Comparison of ENCODE assay signal across 1 fruit fly cellular context in the genomic region with DNA sequence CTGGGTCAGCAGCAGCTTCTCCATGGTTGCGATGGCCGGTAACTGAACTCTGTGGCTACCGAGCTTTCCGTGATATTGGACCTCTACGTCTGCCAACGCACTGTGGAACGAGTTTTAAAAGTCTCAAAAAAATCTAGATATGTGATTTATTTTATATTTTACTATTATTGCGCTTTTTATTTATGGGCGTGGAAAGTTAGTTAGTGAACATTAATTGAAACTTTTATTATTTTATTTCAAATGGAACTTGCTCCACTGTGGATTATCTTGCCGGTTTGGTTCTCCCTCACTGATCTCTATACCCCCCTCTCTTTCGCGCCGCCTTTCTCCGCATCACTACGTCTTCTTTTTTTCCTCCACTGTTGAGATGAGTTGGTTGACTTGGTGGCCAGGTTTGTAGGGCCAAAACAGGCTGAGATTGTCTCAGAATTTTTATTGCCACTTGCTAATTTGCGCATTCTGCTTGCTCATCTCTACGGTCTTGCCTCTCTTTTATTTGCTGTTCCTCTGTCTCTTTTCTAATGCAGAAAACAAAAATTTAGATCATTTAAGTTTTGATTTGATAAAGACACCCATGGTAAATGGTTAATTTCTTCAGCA.
A peak's percentile ranks its signal among the peaks of the same experiment; 100 is the strongest.
TF ChIP-seq lines count a peak whose summit lies in the region.

A gene (minus strand): TSS at position 54 of the 600 bp plus-strand sequence.

TF ChIP-seq in whole organism, embryonic, 481 proteins besides CTCF, POLR2A, EP300 and RAD21 (continued from another document and continues in another):
- TF ChIP-seq CG14965 (GFP tag; optimal IDR thresholded peaks at IDR 0.05; lab: Kevin White, UChicago; ENCODE audit: borderline replicate concordance) (no peak), Pdp1 (GFP tag; optimal IDR thresholded peaks at IDR 0.05; lab: Kevin White, UChicago) (peak; percentile 50 to 52), CG11696 (GFP tag; IDR thresholded peaks at IDR 0.05; lab: Robert Waterston, UW) (peak; percentile 60; the same call in 1 of the 2 replicates), shn (GFP tag; optimal IDR thresholded peaks at IDR 0.05; lab: Kevin White, UChicago) (no peak), CG6254 (GFP tag; optimal IDR thresholded peaks at IDR 0.05; lab: Kevin White, UChicago) (peak; percentile 85), Sry-β (GFP tag; optimal IDR thresholded peaks at IDR 0.05; lab: Kevin White, UChicago) (peak; percentile 3), salm (tag; optimal IDR thresholded peaks at IDR 0.05; lab: Kevin White, UChicago) (peak; percentile 62), Drgx (GFP tag; IDR thresholded peaks at IDR 0.05; lab: Robert Waterston, UW) (peak; percentile 82), MTF-1 (GFP tag; optimal IDR thresholded peaks at IDR 0.05; lab: Kevin White, UChicago; ENCODE audit: borderline replicate concordance) (peak; percentile 50), Optix (GFP tag; IDR thresholded peaks at IDR 0.05; lab: Robert Waterston, UW) (peak; percentile 59; the same call in 2 of the 3 replicates), CG10147 (GFP tag; optimal IDR thresholded peaks at IDR 0.05; lab: Kevin White, UChicago) (peak; percentile 61), toy (GFP tag; IDR thresholded peaks at IDR 0.05; lab: Robert Waterston, UW) (0 out of 2 replicates have a peak, but pooled peaks have one; percentile 21), CG10979 (tag; optimal IDR thresholded peaks at IDR 0.05; lab: Kevin White, UChicago) (peak; percentile 85), CG7357 (GFP tag; IDR thresholded peaks at IDR 0.05; lab: Robert Waterston, UW) (peak; percentile 53; the same call in 2 of the 3 replicates), corto (GFP tag; optimal IDR thresholded peaks at IDR 0.05; lab: Kevin White, UChicago) (peak; percentile 34), CG10321 (GFP tag; IDR thresholded peaks at IDR 0.05; lab: Robert Waterston, UW) (no peak), CG10431 (GFP tag; optimal IDR thresholded peaks at IDR 0.05; lab: Kevin White, UChicago) (peak; percentile 68), grn (GFP tag; optimal IDR thresholded peaks at IDR 0.05; lab: Kevin White, UChicago) (no peak), lmd (GFP tag; IDR thresholded peaks at IDR 0.05; lab: Robert Waterston, UW) (peak; percentile 57), H15 (GFP tag; IDR thresholded peaks at IDR 0.05; lab: Robert Waterston, UW) (peak; percentile 59; the same call in 1 of the 3 replicates), row (GFP tag; IDR thresholded peaks at IDR 0.05; lab: Robert Waterston, UW) (peak; percentile 75), CG10654 (GFP tag; optimal IDR thresholded peaks at IDR 0.05; lab: Kevin White, UChicago) (peak; percentile 40), amos (GFP tag; IDR thresholded peaks at IDR 0.05; lab: Robert Waterston, UW; ENCODE audit: partially characterized antibody) (no peak), gce (GFP tag; IDR thresholded peaks at IDR 0.05; lab: Robert Waterston, UW) (peak; percentile 67; the same call in 2 of the 3 replicates), fu2 (GFP tag; optimal IDR thresholded peaks at IDR 0.05; lab: Kevin White, UChicago) (no peak), HHEX (GFP tag; optimal IDR thresholded peaks at IDR 0.05; lab: Kevin White, UChicago) (peak; percentile 54), kah (GFP tag; optimal IDR thresholded peaks at IDR 0.05; lab: Kevin White, UChicago) (peak; percentile 10), Sox100B (GFP tag; optimal IDR thresholded peaks at IDR 0.05; lab: Kevin White, UChicago) (peak; percentile 42), tap (tag; optimal IDR thresholded peaks at IDR 0.05; lab: Kevin White, UChicago) (peak; percentile 73), tup (GFP tag; optimal IDR thresholded peaks at IDR 0.05; lab: Kevin White, UChicago) (no peak), CG3281 (GFP tag; optimal IDR thresholded peaks at IDR 0.05; lab: Kevin White, UChicago) (peak; percentile 58), CG13287 (GFP tag; IDR thresholded peaks at IDR 0.05; lab: Robert Waterston, UW; ENCODE audit: partially characterized antibody) (no peak), CG16815 (GFP tag; optimal IDR thresholded peaks at IDR 0.05; lab: Kevin White, UChicago) (peak; percentile 50), nmo (GFP tag; optimal IDR thresholded peaks at IDR 0.05; lab: Kevin White, UChicago) (peak; percentile 79), cato (GFP tag; optimal IDR thresholded peaks at IDR 0.05; lab: Kevin White, UChicago; ENCODE audit: borderline replicate concordance) (no peak), sima (GFP tag; optimal IDR thresholded peaks at IDR 0.05; lab: Kevin White, UChicago) (no peak), ara (GFP tag; IDR thresholded peaks at IDR 0.05; lab: Robert Waterston, UW) (peak; percentile 75), bowl (GFP tag; IDR thresholded peaks at IDR 0.05; lab: Robert Waterston, UW) (peak; percentile 33; the same call in 1 of the 2 replicates), fd3F (GFP tag; optimal IDR thresholded peaks at IDR 0.05; lab: Kevin White, UChicago) (peak; percentile 16), CG15073 (GFP tag; optimal IDR thresholded peaks at IDR 0.05; lab: Kevin White, UChicago) (no peak), cwo (GFP tag; optimal IDR thresholded peaks at IDR 0.05; lab: Kevin White, UChicago) (peak; percentile 42), Mrtf (GFP tag; IDR thresholded peaks at IDR 0.05; lab: Robert Waterston, UW) (0 out of 3 replicates have a peak, but pooled peaks have one; percentile 57), tgo (GFP tag; IDR thresholded peaks at IDR 0.05; lab: Robert Waterston, UW) (peak; percentile 59), CG1233 (GFP tag; optimal IDR thresholded peaks at IDR 0.05; lab: Kevin White, UChicago) (peak; percentile 65), Dip2 (GFP tag; IDR thresholded peaks at IDR 0.05; lab: Robert Waterston, UW) (no peak), Nf-YA (GFP tag; IDR thresholded peaks at IDR 0.05; lab: Robert Waterston, UW) (peak; percentile 67; the same call in 1 of the 2 replicates), tna (GFP tag; IDR thresholded peaks at IDR 0.05; lab: Robert Waterston, UW; ENCODE audit: partially characterized antibody) (no peak), ken (GFP tag; IDR thresholded peaks at IDR 0.05; lab: Robert Waterston, UW) (peak; percentile 69; the same call in 1 of the 3 replicates), CG6654 (GFP tag; optimal IDR thresholded peaks at IDR 0.05; lab: Kevin White, UChicago) (peak; percentile 50), CG14014 (GFP tag; IDR thresholded peaks at IDR 0.05; lab: Robert Waterston, UW) (peak; percentile 70), CG1832 (GFP tag; optimal IDR thresholded peaks at IDR 0.05; lab: Kevin White, UChicago) (no peak), Lim3 (GFP tag; IDR thresholded peaks at IDR 0.05; lab: Robert Waterston, UW) (0 out of 2 replicates have a peak, but pooled peaks have one; percentile 39), CG15011 (GFP tag; optimal IDR thresholded peaks at IDR 0.05; lab: Kevin White, UChicago) (peak; percentile 34), z (GFP tag; IDR thresholded peaks at IDR 0.05; lab: Robert Waterston, UW) (no peak), CG1647 (GFP tag; optimal IDR thresholded peaks at IDR 0.05; lab: Kevin White, UChicago) (peak; percentile 27), al (GFP tag; IDR thresholded peaks at IDR 0.05; lab: Robert Waterston, UW) (peak; percentile 66; the same call in 1 of the 2 replicates), CG12942 (GFP tag; optimal IDR thresholded peaks at IDR 0.05; lab: Kevin White, UChicago) (peak; percentile 7), CG31224 (GFP tag; IDR thresholded peaks at IDR 0.05; lab: Robert Waterston, UW) (0 out of 2 replicates have a peak, but pooled peaks have one; percentile 32), CG2678 (tag; optimal IDR thresholded peaks at IDR 0.05; lab: Kevin White, UChicago) (peak; percentile 81), CG14667 (GFP tag; IDR thresholded peaks at IDR 0.05; lab: Robert Waterston, UW) (peak; percentile 31), lola (GFP tag; optimal IDR thresholded peaks at IDR 0.05; lab: Kevin White, UChicago) (peak in 1 of 3 experiments; percentile 71), gsb (GFP tag; IDR thresholded peaks at IDR 0.05; lab: Robert Waterston, UW) (peak; percentile 61), gcm (GFP tag; optimal IDR thresholded peaks at IDR 0.05; lab: Kevin White, UChicago) (peak; percentile 64), CG8765 (GFP tag; IDR thresholded peaks at IDR 0.05; lab: Robert Waterston, UW) (peak; percentile 53; the same call in 1 of the 2 replicates), zf30C (GFP tag; optimal IDR thresholded peaks at IDR 0.05; lab: Kevin White, UChicago) (no peak), Gsc (GFP tag; IDR thresholded peaks at IDR 0.05; lab: Robert Waterston, UW) (peak; percentile 22; the same call in 1 of the 2 replicates), CG11247 (GFP tag; IDR thresholded peaks at IDR 0.05; lab: Robert Waterston, UW) (peak; percentile 47; the same call in 1 of the 2 replicates), CG7963 (GFP tag; IDR thresholded peaks at IDR 0.05; lab: Robert Waterston, UW; ENCODE audit: partially characterized antibody) (no peak), lilli (GFP tag; optimal IDR thresholded peaks at IDR 0.05; lab: Kevin White, UChicago) (peak; percentile 64), Ravus (GFP tag; IDR thresholded peaks at IDR 0.05; lab: Robert Waterston, UW) (no peak; the same call in 1 of the 2 replicates), cad (GFP tag; optimal IDR thresholded peaks at IDR 0.05; lab: Kevin White, UChicago) (no peak), CG5953 (GFP tag; IDR thresholded peaks at IDR 0.05; lab: Robert Waterston, UW) (peak; percentile 51; the same call in 1 of the 2 replicates), mld (GFP tag; IDR thresholded peaks at IDR 0.05; lab: Robert Waterston, UW; ENCODE audit: partially characterized antibody) (no peak), CG13123 (GFP tag; optimal IDR thresholded peaks at IDR 0.05; lab: Kevin White, UChicago) (peak; percentile 3), CG9215 (GFP tag; IDR thresholded peaks at IDR 0.05; lab: Robert Waterston, UW) (peak; percentile 44; the same call in 1 of the 2 replicates), D19A (tag; optimal IDR thresholded peaks at IDR 0.05; lab: Kevin White, UChicago) (peak; percentile 74), CG10274 (GFP tag; optimal IDR thresholded peaks at IDR 0.05; lab: Kevin White, UChicago) (no peak), stc (GFP tag; IDR thresholded peaks at IDR 0.05; lab: Robert Waterston, UW) (peak; percentile 36; the same call in 1 of the 2 replicates), dpn (GFP tag; optimal IDR thresholded peaks at IDR 0.05; lab: Kevin White, UChicago) (peak; percentile 33 to 60), Hmr (GFP tag; optimal IDR thresholded peaks at IDR 0.05; lab: Kevin White, UChicago) (peak; percentile 58), lab (GFP tag; optimal IDR thresholded peaks at IDR 0.05; lab: Kevin White, UChicago) (peak; percentile 83), klu (GFP tag; IDR thresholded peaks at IDR 0.05; lab: Robert Waterston, UW) (peak; percentile 53), peb (GFP tag; IDR thresholded peaks at IDR 0.05; lab: Robert Waterston, UW) (peak; percentile 68), CG11093 (GFP tag; IDR thresholded peaks at IDR 0.05; lab: Robert Waterston, UW) (peak; percentile 72), ems (GFP tag; optimal IDR thresholded peaks at IDR 0.05; lab: Kevin White, UChicago) (peak; percentile 27), Atf3 (GFP tag; optimal IDR thresholded peaks at IDR 0.05; lab: Kevin White, UChicago) (no peak), CG4820 (GFP tag; optimal IDR thresholded peaks at IDR 0.05; lab: Kevin White, UChicago) (peak; percentile 75), Fer3 (tag; optimal IDR thresholded peaks at IDR 0.05; lab: Kevin White, UChicago) (peak; percentile 68), pzg (GFP tag; optimal IDR thresholded peaks at IDR 0.05; lab: Kevin White, UChicago) (no peak), ap (GFP tag; IDR thresholded peaks at IDR 0.05; lab: Robert Waterston, UW) (peak; percentile 69), CG11085 (GFP tag; IDR thresholded peaks at IDR 0.05; lab: Robert Waterston, UW) (peak; percentile 45; the same call in 1 of the 2 replicates), CG7271 (tag; optimal IDR thresholded peaks at IDR 0.05; lab: Kevin White, UChicago) (no peak), jing (GFP tag; optimal IDR thresholded peaks at IDR 0.05; lab: Kevin White, UChicago) (no peak), ewg (GFP tag; optimal IDR thresholded peaks at IDR 0.05; lab: Kevin White, UChicago) (peak; percentile 51), sc (optimal IDR thresholded peaks at IDR 0.05; lab: Kevin White, UChicago) (no peak), sc (GFP tag; optimal IDR thresholded peaks at IDR 0.05; lab: Kevin White, UChicago) (peak; percentile 51), HmgD (GFP tag; optimal IDR thresholded peaks at IDR 0.05; lab: Kevin White, UChicago) (no peak), ssp (GFP tag; IDR thresholded peaks at IDR 0.05; lab: Robert Waterston, UW) (peak; percentile 59), CG5245 (GFP tag; optimal IDR thresholded peaks at IDR 0.05; lab: Kevin White, UChicago) (peak; percentile 44), CG8924 (tag; optimal IDR thresholded peaks at IDR 0.05; lab: Kevin White, UChicago) (peak; percentile 75), Hmx (GFP tag; optimal IDR thresholded peaks at IDR 0.05; lab: Kevin White, UChicago) (no peak), otp (GFP tag; IDR thresholded peaks at IDR 0.05; lab: Robert Waterston, UW) (peak; percentile 82), stwl (tag; optimal IDR thresholded peaks at IDR 0.05; lab: Kevin White, UChicago) (peak; percentile 5), CG9932 (GFP tag; IDR thresholded peaks at IDR 0.05; lab: Robert Waterston, UW) (peak; percentile 68), CG32772 (GFP tag; IDR thresholded peaks at IDR 0.05; lab: Robert Waterston, UW) (peak; percentile 65), CG6683 (GFP tag; optimal IDR thresholded peaks at IDR 0.05; lab: Kevin White, UChicago) (peak; percentile 36), twi (tag; optimal IDR thresholded peaks at IDR 0.05; lab: Kevin White, UChicago) (peak; percentile 40), Hsf (GFP tag; optimal IDR thresholded peaks at IDR 0.05; lab: Kevin White, UChicago) (peak; percentile 72), CG3163 (GFP tag; optimal IDR thresholded peaks at IDR 0.05; lab: Kevin White, UChicago) (no peak), so (GFP tag; IDR thresholded peaks at IDR 0.05; lab: Robert Waterston, UW) (peak; percentile 51; the same call in 1 of the 3 replicates), PHDP (tag; optimal IDR thresholded peaks at IDR 0.05; lab: Kevin White, UChicago) (peak; percentile 75), Max (GFP tag; optimal IDR thresholded peaks at IDR 0.05; lab: Kevin White, UChicago) (peak; percentile 28), D (optimal IDR thresholded peaks at IDR 0.05; lab: Kevin White, UChicago) (no peak), D (GFP tag; optimal IDR thresholded peaks at IDR 0.05; lab: Kevin White, UChicago) (peak; percentile 77), Dbx (GFP tag; IDR thresholded peaks at IDR 0.05; lab: Robert Waterston, UW) (peak; percentile 62; the same call in 1 of the 3 replicates), CG10366 (GFP tag; IDR thresholded peaks at IDR 0.05; lab: Robert Waterston, UW) (peak; percentile 67), mirr (GFP tag; optimal IDR thresholded peaks at IDR 0.05; lab: Kevin White, UChicago) (no peak), pan (optimal IDR thresholded peaks at IDR 0.05; lab: Kevin White, UChicago) (no peak), pan (GFP tag; optimal IDR thresholded peaks at IDR 0.05 in 1 of 2, IDR thresholded peaks at IDR 0.05 in 1 of 2) (peak in 1 of 2 experiments; percentile 76)
